Worm (Caenorhabditis elegans) whole organism, dauer: ENCODE measurements around the gene F42F12.14.

ENCODE experiments used
- unc-62 ChIP-seq: sonication (generic microtip); optimal IDR thresholded peaks from 2 replicates; lab custom pipeline; 2017; ENCODE audit warnings: missing biosample characterization, missing genetic modification reagents, missing genetic modification characterization

F42F12.14 gene

DNA sequence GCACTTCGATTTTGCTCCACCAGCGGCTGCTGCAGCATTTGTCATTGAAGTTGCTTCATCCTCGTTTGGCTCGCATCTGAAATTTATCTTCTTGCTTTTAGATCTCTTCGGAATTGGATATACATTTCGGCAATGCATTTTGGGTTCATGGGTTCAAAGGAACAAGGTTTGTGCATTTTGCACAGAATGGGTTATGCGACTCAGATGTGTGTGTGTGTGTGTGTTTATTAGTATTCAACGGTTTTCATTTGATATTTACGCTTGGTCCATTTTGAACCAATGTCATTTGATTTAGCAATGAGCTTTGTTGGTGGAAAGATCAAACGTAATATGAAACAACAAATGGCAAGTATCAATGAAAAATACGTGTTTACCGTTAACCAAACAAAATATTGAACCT, 27.4 kb downstream of the F42F12.14 start:
- no peak for TF ChIP-seq unc-62 (GFP tag; lab: Kevin White, UChicago)

DNA sequence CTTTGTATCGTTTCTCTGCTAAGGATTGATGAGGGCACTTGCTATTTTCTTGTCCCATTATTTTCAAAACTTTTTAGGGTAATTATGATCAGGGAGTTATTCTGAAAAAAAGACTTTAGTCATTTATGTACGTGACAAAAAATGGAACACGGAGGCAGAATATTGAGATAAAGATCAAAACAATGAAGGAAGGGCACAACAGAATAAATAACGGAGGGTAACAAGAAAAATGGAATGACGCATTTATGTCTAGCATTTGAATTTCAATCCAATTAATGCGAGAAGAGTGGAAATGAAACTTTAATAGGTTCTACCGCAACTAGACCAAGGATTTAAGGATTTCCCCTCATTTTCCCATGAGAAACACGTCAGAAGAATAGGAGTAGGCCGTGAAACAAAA, 29.9 kb downstream of the F42F12.14 start, which contains the start of gene glb-13:
TSS of gene glb-13 (minus strand) at position 101 of the 400 bp plus-strand sequence.
- TF ChIP-seq unc-62 (GFP tag; lab: Kevin White, UChicago): no peak

DNA sequence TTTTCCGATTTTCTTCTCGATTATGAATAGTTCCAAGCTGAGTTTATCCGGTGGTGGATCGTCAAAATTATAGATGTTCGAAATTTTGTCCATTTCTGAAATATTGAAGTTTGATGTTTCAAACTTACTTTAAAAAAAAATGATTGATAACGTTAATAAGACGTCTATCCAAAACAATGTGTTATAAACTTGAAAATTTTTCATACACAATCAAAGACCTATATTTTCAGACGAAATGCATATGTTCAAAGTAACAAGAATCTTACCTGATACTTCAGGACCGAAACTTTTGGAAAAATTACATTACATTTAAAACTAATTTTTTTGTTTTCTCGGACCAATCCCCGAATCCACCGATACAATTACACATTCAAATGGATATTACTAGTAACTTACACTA, 43.0 kb downstream of the F42F12.14 start, which contains the start of gene nekl-3:
TSS of gene nekl-3 (minus strand) at position 101 of the 400 bp plus-strand sequence.
- no peak for TF ChIP-seq unc-62 (GFP tag; lab: Kevin White, UChicago)

DNA sequence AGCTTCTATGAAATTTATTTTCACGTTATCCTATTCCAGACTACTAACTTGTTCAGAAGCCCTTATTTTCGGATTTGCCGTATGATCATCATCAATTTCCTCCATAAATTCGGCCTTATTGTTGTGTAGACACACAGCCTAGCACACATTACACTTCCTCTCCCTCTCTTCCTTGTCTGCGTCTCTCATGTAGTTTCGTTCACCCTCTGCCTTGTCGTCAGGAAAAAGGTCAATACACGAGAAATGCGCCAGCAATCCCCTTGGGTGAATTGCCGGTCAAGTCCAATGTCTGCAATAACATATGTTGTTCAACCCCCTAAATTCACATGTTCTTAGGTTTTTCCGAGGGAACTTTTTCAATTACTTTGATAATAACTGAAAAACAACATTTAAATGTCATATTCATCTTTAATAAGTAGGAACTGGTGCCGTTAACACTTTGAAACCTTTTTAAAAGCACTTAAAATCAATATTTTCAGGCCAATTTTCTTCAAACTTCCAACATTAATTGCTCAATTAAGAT, 45.4 kb downstream of the F42F12.14 start, which contains the start of gene F17E5.2:
TSS of gene F17E5.2 (plus strand) at position 473 of the 523 bp plus-strand sequence.
- no peak for TF ChIP-seq unc-62 (GFP tag; lab: Kevin White, UChicago)
